Worm (Caenorhabditis elegans): Measurements from ENCODE around the gene fox-1.
A peak's percentile ranks its signal among the peaks of the same experiment; 100 is the strongest.

ce11 chrX:2495865-2496314, 36.2 kb upstream of the fox-1 start, which contains the start of gene rabr-1:
- TF ChIP-seq nhr-20 (tag; optimal IDR thresholded peaks at IDR 0.05) (peak; percentile 73), nhr-76 (tag; optimal IDR thresholded peaks at IDR 0.05) (no peak), alr-1 (tag; optimal IDR thresholded peaks at IDR 0.05; ENCODE audit: borderline replicate concordance) (no peak), aly-2 (tag; optimal IDR thresholded peaks at IDR 0.05) (no peak), ztf-4 (tag; optimal IDR thresholded peaks at IDR 0.05) (no peak), nhr-77 (tag; optimal IDR thresholded peaks at IDR 0.05) (peak; percentile 22), skn-1 (tag; optimal IDR thresholded peaks at IDR 0.05) (peak; percentile 97), nhr-90 (tag; optimal IDR thresholded peaks at IDR 0.05; ENCODE audit: poor library complexity) (peak; percentile 46)

Measured in whole organism, L1 larva.